Fruit fly (Drosophila melanogaster) whole organism, embryonic: ENCODE data around the gene Ilp7.
A peak's percentile ranks its signal among the peaks of the same experiment; 100 is the strongest.

ENCODE experiments used
- CG12659 ChIP-seq: fragments of 200-800 bp; sonication (Bioruptor generic); optimal IDR thresholded peaks from 3 replicates; lab custom pipeline; 2017; ENCODE audit warnings: mild to moderate bottlenecking, missing biosample characterization, missing genetic modification reagents, missing genetic modification characterization
- CG13424 ChIP-seq: fragments of 200-800 bp; sonication (Bioruptor generic); optimal IDR thresholded peaks from 2 replicates; lab custom pipeline; 2019; ENCODE audit warnings: missing biosample characterization, mild to moderate bottlenecking, missing genetic modification characterization, moderate library complexity
- CG13775 ChIP-seq: fragments of 200-800 bp; sonication (Bioruptor generic); optimal IDR thresholded peaks from 3 replicates; lab custom pipeline; 2017; ENCODE audit warnings: missing biosample characterization, mild to moderate bottlenecking, missing genetic modification characterization
- CG15696 ChIP-seq: fragments of 200-800 bp; sonication (Bioruptor generic); optimal IDR thresholded peaks from 2 replicates; lab custom pipeline; 2019; ENCODE audit warnings: missing biosample characterization, mild to moderate bottlenecking, missing genetic modification characterization, moderate library complexity
- CG1603 ChIP-seq: fragments of 200-800 bp; sonication (Bioruptor generic); optimal IDR thresholded peaks from 2 replicates; lab custom pipeline; 2019; ENCODE audit warnings: missing biosample characterization, mild to moderate bottlenecking, missing genetic modification characterization, moderate library complexity
- CG16779 ChIP-seq: fragments of 200-800 bp; sonication (Bioruptor generic); IDR thresholded peaks from 2 replicates; pipeline ENCODE4 v1.3.6; 2022; ENCODE audit warnings: missing biosample characterization, missing genetic modification characterization
- CG16815 ChIP-seq: fragments of 200-800 bp; sonication (Bioruptor generic); optimal IDR thresholded peaks from 3 replicates; lab custom pipeline; 2017; ENCODE audit warnings: missing biosample characterization, mild to moderate bottlenecking, missing genetic modification characterization
- CG17829 ChIP-seq: fragments of 200-800 bp; optimal IDR thresholded peaks from 2 replicates; lab custom pipeline; 2019; ENCODE audit warnings: missing biosample characterization, mild to moderate bottlenecking, missing genetic modification characterization, moderate library complexity
- CG18262 ChIP-seq: fragments of 200-800 bp; optimal IDR thresholded peaks from 3 replicates; lab custom pipeline; 2019; ENCODE audit warnings: missing biosample characterization, mild to moderate bottlenecking, missing genetic modification characterization, moderate library complexity
- CG2120 ChIP-seq: fragments of 200-800 bp; sonication (Bioruptor generic); optimal IDR thresholded peaks from 3 replicates; lab custom pipeline; 2016; ENCODE audit warnings: missing biosample characterization, missing genetic modification characterization
- CG3281 ChIP-seq: fragments of 200-800 bp; sonication (Bioruptor generic); optimal IDR thresholded peaks from 3 replicates; lab custom pipeline; 2017; ENCODE audit warnings: missing biosample characterization, mild to moderate bottlenecking, missing genetic modification characterization
- CG33557 ChIP-seq: fragments of 200-800 bp; sonication (Bioruptor generic); optimal IDR thresholded peaks from 2 replicates; lab custom pipeline; 2019; ENCODE audit warnings: missing biosample characterization, mild to moderate bottlenecking, missing genetic modification characterization, moderate library complexity
- CG4707 ChIP-seq: fragments of 200-800 bp; sonication (Bioruptor generic); optimal IDR thresholded peaks from 2 replicates; lab custom pipeline; 2018; ENCODE audit warnings: missing biosample characterization, mild to moderate bottlenecking, missing genetic modification characterization, moderate library complexity
- CG5245 ChIP-seq: fragments of 200-800 bp; sonication (Bioruptor generic); optimal IDR thresholded peaks from 3 replicates; lab custom pipeline; 2016; ENCODE audit warnings: missing biosample characterization, missing genetic modification characterization
- CG8359 ChIP-seq: fragments of 200-800 bp; sonication (Bioruptor generic); optimal IDR thresholded peaks from 2 replicates; lab custom pipeline; 2017; ENCODE audit warnings: missing biosample characterization, mild to moderate bottlenecking, missing genetic modification characterization, borderline replicate concordance
- CG9817 ChIP-seq: fragments of 200-800 bp; sonication (Bioruptor generic); optimal IDR thresholded peaks from 2 replicates; lab custom pipeline; 2018; ENCODE audit warnings: missing biosample characterization, mild to moderate bottlenecking, missing genetic modification characterization, moderate library complexity
- CG9876 ChIP-seq: fragments of 200-800 bp; sonication (Bioruptor generic); optimal IDR thresholded peaks from 2 replicates; lab custom pipeline; 2016; ENCODE audit warnings: missing biosample characterization, missing genetic modification characterization
- CoRest ChIP-seq: fragments of 200-800 bp; sonication (Bioruptor generic); optimal IDR thresholded peaks from 3 replicates; lab custom pipeline; 2018; ENCODE audit warnings: missing biosample characterization, mild to moderate bottlenecking, missing genetic modification characterization, moderate library complexity
- Dek ChIP-seq: fragments of 200-800 bp; sonication (Bioruptor generic); optimal IDR thresholded peaks from 3 replicates; lab custom pipeline; 2019; ENCODE audit warnings: missing biosample characterization, mild to moderate bottlenecking, missing genetic modification characterization, moderate library complexity
- Doc3 ChIP-seq: fragments of 200-800 bp; sonication (Bioruptor generic); IDR thresholded peaks from 3 replicates; pipeline ENCODE4 v1.3.6; 2022; ENCODE audit warnings: missing biosample characterization, missing genetic modification characterization; ENCODE audit not compliant: partially characterized antibody
- Fer1 ChIP-seq: fragments of 200-800 bp; sonication (Bioruptor generic); optimal IDR thresholded peaks from 2 replicates; lab custom pipeline; 2017; ENCODE audit warnings: missing biosample characterization, mild to moderate bottlenecking, missing genetic modification characterization
- H2.0 ChIP-seq: fragments of 200-800 bp; sonication (Bioruptor generic); IDR thresholded peaks from 2 replicates; pipeline ENCODE4 v1.3.6; 2022; ENCODE audit warnings: missing biosample characterization, missing genetic modification characterization
- HLH54F ChIP-seq: fragments of 200-800 bp; sonication (Bioruptor generic); optimal IDR thresholded peaks from 3 replicates; lab custom pipeline; 2016; ENCODE audit warnings: missing biosample characterization, missing genetic modification characterization
- HLHmδ ChIP-seq: fragments of 200-800 bp; sonication (Bioruptor generic); optimal IDR thresholded peaks from 2 replicates; lab custom pipeline; 2018; ENCODE audit warnings: missing biosample characterization, mild to moderate bottlenecking, missing genetic modification characterization, moderate library complexity
- Hr39 ChIP-seq: fragments of >200 bp; optimal IDR thresholded peaks from 2 replicates; lab custom pipeline; 2017
- Lhr ChIP-seq: fragments of 200-800 bp; sonication (Bioruptor generic); optimal IDR thresholded peaks from 3 replicates; lab custom pipeline; 2017; ENCODE audit warnings: mild to moderate bottlenecking, missing biosample characterization, missing genetic modification reagents, missing genetic modification characterization
- MESR4 ChIP-seq: fragments of 200-800 bp; sonication (Bioruptor generic); optimal IDR thresholded peaks from 2 replicates; lab custom pipeline; 2018; ENCODE audit warnings: missing biosample characterization, mild to moderate bottlenecking, missing genetic modification characterization, moderate library complexity
- Ravus ChIP-seq: fragments of 200-800 bp; sonication (Bioruptor generic); IDR thresholded peaks from 2 replicates; pipeline ENCODE4 v1.3.6; 2022; ENCODE audit warnings: missing biosample characterization, missing genetic modification characterization
- aop ChIP-seq: fragments of 200-800 bp; sonication (Bioruptor generic); IDR thresholded peaks from 2 replicates; pipeline ENCODE4 v1.3.6; 2022; ENCODE audit warnings: missing biosample characterization, missing genetic modification characterization
- az2 ChIP-seq: fragments of 200-800 bp; sonication (Bioruptor generic); optimal IDR thresholded peaks from 3 replicates; lab custom pipeline; 2016; ENCODE audit warnings: missing biosample characterization, missing genetic modification characterization
- br ChIP-seq: fragments of >200 bp; optimal IDR thresholded peaks from 2 replicates; lab custom pipeline; 2017
- corto ChIP-seq: fragments of 200-800 bp; sonication (Bioruptor generic); optimal IDR thresholded peaks from 2 replicates; lab custom pipeline; 2016; ENCODE audit warnings: missing biosample characterization, mild to moderate bottlenecking, missing genetic modification characterization, moderate library complexity
- esg ChIP-seq: fragments of 200-800 bp; sonication (Bioruptor generic); conservative IDR thresholded peaks from 2 replicates; pipeline ENCODE4 v1.3.6; 2022; ENCODE audit warnings: missing biosample characterization, missing genetic modification characterization
- eyg ChIP-seq: fragments of 200-800 bp; sonication (Bioruptor generic); optimal IDR thresholded peaks from 3 replicates; lab custom pipeline; 2016; ENCODE audit warnings: missing biosample characterization, missing genetic modification characterization
- fd96Cb ChIP-seq: fragments of 200-800 bp; sonication (Bioruptor generic); optimal IDR thresholded peaks from 2 replicates; lab custom pipeline; 2018; ENCODE audit warnings: missing biosample characterization, mild to moderate bottlenecking, missing genetic modification characterization, moderate library complexity
- gfzf ChIP-seq: fragments of 200-800 bp; sonication (Bioruptor generic); optimal IDR thresholded peaks from 2 replicates; lab custom pipeline; 2016; ENCODE audit warnings: missing biosample characterization, mild to moderate bottlenecking, missing genetic modification characterization, moderate library complexity
- insv ChIP-seq, 2 experiments: fragments of 200-800 bp; sonication (Bioruptor generic); optimal IDR thresholded peaks; 3 replicates each; lab custom pipeline; 2016 to 2018; ENCODE audit warnings: missing biosample characterization in 2 of 2, missing genetic modification characterization in 2 of 2
- lmd ChIP-seq: fragments of 200-800 bp; sonication (Bioruptor generic); IDR thresholded peaks from 2 replicates; pipeline ENCODE4 v1.3.6; 2022; ENCODE audit warnings: missing biosample characterization, missing genetic modification characterization
- lov ChIP-seq, 2 experiments: fragments of 200-800 bp in 1 of 2; fragments of >200 bp in 1 of 2; sonication (Bioruptor generic) in 1 of 2; IDR thresholded peaks in 1 of 2; optimal IDR thresholded peaks in 1 of 2; 2 replicates in 1 of 2; 3 replicates in 1 of 2; pipeline versions ENCODE4 v1.3.6 to Lab custom; 2017 to 2022; ENCODE audit warnings: missing biosample characterization in 1 of 2, missing genetic modification characterization in 1 of 2
- nerfin-1 ChIP-seq: fragments of 200-800 bp; sonication (Bioruptor generic); optimal IDR thresholded peaks from 3 replicates; lab custom pipeline; 2019; ENCODE audit warnings: missing biosample characterization, mild to moderate bottlenecking, missing genetic modification characterization, moderate library complexity
- org-1 ChIP-seq: fragments of 200-800 bp; sonication (Bioruptor generic); optimal IDR thresholded peaks from 2 replicates; lab custom pipeline; 2017; ENCODE audit warnings: missing biosample characterization, missing genetic modification characterization
- p53 ChIP-seq: fragments of 200-800 bp; sonication (Bioruptor generic); optimal IDR thresholded peaks from 2 replicates; lab custom pipeline; 2016; ENCODE audit warnings: missing biosample characterization, missing genetic modification characterization
- psq ChIP-seq: fragments of 200-800 bp; sonication (Bioruptor generic); optimal IDR thresholded peaks from 2 replicates; lab custom pipeline; 2017; ENCODE audit warnings: missing biosample characterization, missing genetic modification characterization
- schlank ChIP-seq: fragments of 200-800 bp; sonication (Bioruptor generic); optimal IDR thresholded peaks from 2 replicates; lab custom pipeline; 2018; ENCODE audit warnings: missing biosample characterization, mild to moderate bottlenecking, missing genetic modification characterization
- sr ChIP-seq: fragments of 200-800 bp; sonication (Bioruptor generic); IDR thresholded peaks from 3 replicates; pipeline ENCODE4 v1.3.6; 2022; ENCODE audit warnings: missing biosample characterization, missing genetic modification characterization
- ssp ChIP-seq: fragments of 200-800 bp; sonication (Bioruptor generic); IDR thresholded peaks from 2 replicates; pipeline ENCODE4 v1.3.6; 2022; ENCODE audit warnings: missing biosample characterization, missing genetic modification characterization
- sug ChIP-seq: fragments of 200-800 bp; optimal IDR thresholded peaks from 2 replicates; lab custom pipeline; 2019; ENCODE audit warnings: missing biosample characterization, mild to moderate bottlenecking, missing genetic modification characterization, moderate library complexity
- tgo ChIP-seq: fragments of 200-800 bp; sonication (Bioruptor generic); IDR thresholded peaks from 3 replicates; pipeline ENCODE4 v1.3.6; 2022; ENCODE audit warnings: missing biosample characterization, missing genetic modification characterization
- ttk ChIP-seq: fragments of 200-800 bp; sonication (Bioruptor generic); IDR thresholded peaks from 2 replicates; pipeline ENCODE4 v2.1.2; 2022; ENCODE audit warnings: missing biosample characterization, missing genetic modification characterization
- wek ChIP-seq: fragments of 200-800 bp; sonication (Bioruptor generic); optimal IDR thresholded peaks from 3 replicates; lab custom pipeline; 2018; ENCODE audit warnings: missing biosample characterization, mild to moderate bottlenecking, missing genetic modification characterization, moderate library complexity

Gene Ilp7

DNA sequence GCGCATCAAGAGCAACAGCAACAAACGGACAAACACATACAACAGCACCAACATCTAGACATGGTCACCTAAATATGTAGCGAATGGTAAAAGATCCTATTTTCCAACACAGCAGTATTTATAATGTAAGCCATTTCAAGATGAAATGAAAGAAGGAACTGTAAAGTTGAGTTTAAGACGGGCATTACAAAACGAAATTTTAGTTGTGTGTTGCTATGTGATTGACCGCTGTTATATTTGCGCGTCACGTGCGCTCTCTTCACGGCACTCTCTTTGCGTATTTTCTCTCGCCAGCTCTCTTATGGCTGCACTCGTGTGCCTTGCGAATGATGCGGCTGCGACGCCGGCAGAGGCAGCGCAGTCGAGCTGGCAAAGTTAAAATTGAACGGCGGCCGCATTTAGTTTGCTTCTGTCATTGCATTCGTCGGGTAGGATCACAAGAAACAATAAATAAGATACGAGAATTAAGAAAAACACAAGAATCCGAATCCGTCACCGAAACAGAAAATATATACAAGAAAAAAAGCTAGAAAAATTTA lies 20.5 kb downstream of the Ilp7 start (continued):
- peak; percentile 10 for TF ChIP-seq Dek (tag; lab: Kevin White, UChicago)
- no peak for TF ChIP-seq CG4707 (GFP tag; lab: Kevin White, UChicago)
- TF ChIP-seq az2, result peak; percentile 68
- no peak for TF ChIP-seq sug (tag; lab: Kevin White, UChicago)
- peak; percentile 36 for TF ChIP-seq CG2120 (GFP tag; lab: Kevin White, UChicago)
- TF ChIP-seq Hr39 (lab: Kevin White, UChicago), result no peak
- no peak for TF ChIP-seq Fer1 (GFP tag; lab: Kevin White, UChicago)
- no peak for TF ChIP-seq schlank (tag; lab: Kevin White, UChicago)
- peak; percentile 45 for TF ChIP-seq CG8359 (GFP tag; lab: Kevin White, UChicago)
- peak; percentile 53 for TF ChIP-seq CG13775 (GFP tag; lab: Kevin White, UChicago)
- peak; percentile 56 for TF ChIP-seq CG17829 (tag; lab: Kevin White, UChicago)
- peak; percentile 73 for TF ChIP-seq H2.0
- TF ChIP-seq CG16779 (GFP tag; lab: Robert Waterston, UW), result no peak
- TF ChIP-seq MESR4 (GFP tag; lab: Kevin White, UChicago), result no peak
- peak; percentile 44 for TF ChIP-seq CoRest (tag; lab: Kevin White, UChicago)
- no peak for TF ChIP-seq sr (GFP tag; lab: Robert Waterston, UW)
- TF ChIP-seq tgo, result peak; percentile 57
- peak; percentile 27 for TF ChIP-seq Lhr (GFP tag; lab: Kevin White, UChicago)
- TF ChIP-seq CG18262 (tag; lab: Kevin White, UChicago), result peak; percentile 78
- peak; percentile 41 for TF ChIP-seq HLHmδ (GFP tag; lab: Kevin White, UChicago)
- no peak for TF ChIP-seq ssp (GFP tag; lab: Robert Waterston, UW)
- no peak for TF ChIP-seq CG9817 (tag; lab: Kevin White, UChicago)
- peak; percentile 59 for TF ChIP-seq lmd
- TF ChIP-seq p53 (GFP tag; lab: Kevin White, UChicago), result no peak
- TF ChIP-seq Ravus, result no peak
- peak; percentile 69 for TF ChIP-seq org-1 (GFP tag; lab: Kevin White, UChicago)
- TF ChIP-seq br (lab: Kevin White, UChicago), result no peak
- TF ChIP-seq CG16815, result peak; percentile 47
- TF ChIP-seq CG12659 (GFP tag; lab: Kevin White, UChicago), result peak; percentile 53
- peak; percentile 68 for TF ChIP-seq ttk (GFP tag; lab: Robert Waterston, UW)
- peak; percentile 50 for TF ChIP-seq CG3281 (GFP tag; lab: Kevin White, UChicago)
- TF ChIP-seq eyg (GFP tag; lab: Kevin White, UChicago), result peak; percentile 49
- TF ChIP-seq wek (GFP tag; lab: Kevin White, UChicago), result no peak
- TF ChIP-seq esg, result peak; percentile 51
- no peak for TF ChIP-seq Doc3 (GFP tag; lab: Robert Waterston, UW)
- peak; percentile 71 for TF ChIP-seq nerfin-1 (tag; lab: Kevin White, UChicago)
- no peak for TF ChIP-seq aop
- TF ChIP-seq psq (GFP tag; lab: Kevin White, UChicago), result no peak
- no peak for TF ChIP-seq CG33557 (GFP tag; lab: Kevin White, UChicago)
- no peak for TF ChIP-seq corto
- TF ChIP-seq HLH54F (GFP tag; lab: Kevin White, UChicago), result peak; percentile 44
- TF ChIP-seq CG1603 (tag; lab: Kevin White, UChicago), result peak; percentile 89
- TF ChIP-seq CG15696 (tag; lab: Kevin White, UChicago), result no peak
- no peak for TF ChIP-seq lov (optimal IDR thresholded peaks at IDR 0.05; lab: Kevin White, UChicago)
- TF ChIP-seq lov (GFP tag; IDR thresholded peaks at IDR 0.05; lab: Robert Waterston, UW), result no peak
- TF ChIP-seq CG9876 (GFP tag; lab: Kevin White, UChicago), result peak; percentile 45
- no peak for TF ChIP-seq gfzf (GFP tag; lab: Kevin White, UChicago)
- peak; percentile 50 for TF ChIP-seq CG13424
- peak; percentile 6 for TF ChIP-seq CG5245 (GFP tag; lab: Kevin White, UChicago)
- TF ChIP-seq insv (GFP tag; optimal IDR thresholded peaks at IDR 0.05; lab: Kevin White, UChicago), result no peak
- TF ChIP-seq fd96Cb (tag; lab: Kevin White, UChicago), result peak; percentile 74
